Worm (Caenorhabditis elegans): ENCODE data around the gene abu-5.
"Not testable (repeated sequence)": the region's sequence is repeated elsewhere in the genome, so short reads cannot be mapped to it uniquely, and the experiment has no call there.

The abu-5 gene

ce11 chrIV:15591975-15592374 is 1.5 kb downstream of the abu-5 start:
- TF ChIP-seq rnt-1 (tag; optimal IDR thresholded peaks at IDR 0.05) (no peak), nhr-11 (tag; optimal IDR thresholded peaks at IDR 0.05) (no peak), gmeb-2 (tag; optimal IDR thresholded peaks at IDR 0.05) (no peak)

- TF ChIP-seq ahr-1 (tag; optimal IDR thresholded peaks at IDR 0.05) (no peak), sdc-2 (tag; optimal IDR thresholded peaks at IDR 0.05) (no peak), syd-9 (tag; optimal IDR thresholded peaks at IDR 0.05) (no peak), pag-3 (tag; optimal IDR thresholded peaks at IDR 0.05; ENCODE audit: borderline replicate concordance) (no peak), lim-6 (tag; optimal IDR thresholded peaks at IDR 0.05) (no peak), fkh-6 (tag; optimal IDR thresholded peaks at IDR 0.05) (no peak), elt-2 (tag; optimal IDR thresholded peaks at IDR 0.05) (peak; percentile 70)
Observed at ce11 chrIV:15593078-15593477, 2.6 kb downstream of the abu-5 start.

DNA sequence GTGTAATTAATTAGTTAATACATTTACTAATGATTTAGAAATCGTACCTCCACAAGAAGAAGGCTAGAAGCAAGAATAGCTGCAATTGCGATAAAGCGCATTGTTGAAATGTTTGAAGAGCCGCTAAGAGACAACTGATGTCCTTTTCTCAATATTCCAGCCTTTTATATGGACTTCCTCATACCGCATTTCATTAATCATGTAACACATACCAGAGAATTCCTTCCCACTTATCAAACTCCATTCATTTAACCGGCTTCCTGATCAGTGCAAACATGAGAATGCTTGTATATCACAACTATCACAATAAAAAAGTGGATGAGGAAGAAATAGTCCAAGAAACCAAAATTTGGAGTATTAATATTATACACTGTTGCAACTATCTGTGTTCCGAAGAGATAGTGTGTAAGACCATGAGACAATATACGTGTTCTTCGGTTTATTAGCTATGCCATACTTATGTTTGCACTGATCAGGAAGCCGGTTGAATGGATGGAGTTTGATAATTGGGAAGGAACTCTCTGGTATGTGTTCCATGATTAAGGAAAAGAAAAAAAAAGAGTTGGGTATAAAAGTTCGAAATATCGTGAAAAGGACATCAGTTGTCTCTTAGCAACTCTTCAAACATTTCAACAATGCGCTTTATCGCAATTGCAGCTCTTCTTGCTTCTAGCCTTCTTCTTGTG is 4.6 kb downstream of the abu-5 start, which contains the start of the genes pqn-78 and pqn-79:
TSS of gene pqn-78 (minus strand) at position 101 of the 686 bp plus-strand sequence.
TSS of gene pqn-79 (plus strand) at position 636 of the 686 bp plus-strand sequence.
- not testable (repeated sequence) for TF ChIP-seq lin-11 (tag; optimal IDR thresholded peaks at IDR 0.05); mec-3 (tag; optimal IDR thresholded peaks at IDR 0.05; ENCODE audit: borderline replicate concordance); fkh-6 (tag; optimal IDR thresholded peaks at IDR 0.05)

ce11 chrIV:15604194-15604593 is 13.7 kb downstream of the abu-5 start:
- TF ChIP-seq ref-2 (tag; optimal IDR thresholded peaks at IDR 0.05), result no peak
- no peak for TF ChIP-seq ceh-34 (tag; optimal IDR thresholded peaks at IDR 0.05)
- TF ChIP-seq unc-55 (GFP tag; optimal IDR thresholded peaks at IDR 0.05), result no peak
- TF ChIP-seq ceh-14 (tag; optimal IDR thresholded peaks at IDR 0.05), result no peak
- TF ChIP-seq elt-4 (tag; optimal IDR thresholded peaks at IDR 0.05), result no peak
- TF ChIP-seq tbx-2 (tag; optimal IDR thresholded peaks at IDR 0.05), result no peak
- no peak for TF ChIP-seq C38D4.7 (GFP tag; optimal IDR thresholded peaks at IDR 0.05)
- no peak for TF ChIP-seq odd-2 (tag; optimal IDR thresholded peaks at IDR 0.05)
- TF ChIP-seq pros-1 (tag; optimal IDR thresholded peaks at IDR 0.05), result no peak
- no peak for TF ChIP-seq nhr-11 (tag; optimal IDR thresholded peaks at IDR 0.05)
- no peak for TF ChIP-seq zip-5 (tag; optimal IDR thresholded peaks at IDR 0.05)
- TF ChIP-seq pag-3 (tag; optimal IDR thresholded peaks at IDR 0.05; ENCODE audit: borderline replicate concordance), result no peak
- TF ChIP-seq ztf-16 (tag; optimal IDR thresholded peaks at IDR 0.05), result no peak
- no peak for TF ChIP-seq T23F11.4 (GFP tag; optimal IDR thresholded peaks at IDR 0.05)
- TF ChIP-seq hlh-30 (tag; optimal IDR thresholded peaks at IDR 0.05; ENCODE audit: insufficient read depth), result no peak

ce11 chrIV:15606396-15606795 is 15.9 kb downstream of the abu-5 start:
- TF ChIP-seq npax-4 (tag; optimal IDR thresholded peaks at IDR 0.05) (no peak), lin-11 (tag; optimal IDR thresholded peaks at IDR 0.05) (no peak), K02D7.2 (tag; optimal IDR thresholded peaks at IDR 0.05) (no peak), pag-3 (tag; optimal IDR thresholded peaks at IDR 0.05; ENCODE audit: borderline replicate concordance) (no peak), ceh-34 (tag; optimal IDR thresholded peaks at IDR 0.05) (no peak), ref-2 (tag; optimal IDR thresholded peaks at IDR 0.05) (no peak), ceh-45 (GFP tag; IDR thresholded peaks at IDR 0.05) (no peak), T23F11.4 (GFP tag; optimal IDR thresholded peaks at IDR 0.05) (no peak), ama-1 (optimal IDR thresholded peaks at IDR 0.05) (no peak), syd-9 (tag; optimal IDR thresholded peaks at IDR 0.05) (no peak), mec-3 (tag; optimal IDR thresholded peaks at IDR 0.05; ENCODE audit: borderline replicate concordance) (no peak), ceh-48 (tag; optimal IDR thresholded peaks at IDR 0.05) (no peak), C08G9.2 (tag; optimal IDR thresholded peaks at IDR 0.05) (no peak), dve-1 (tag; optimal IDR thresholded peaks at IDR 0.05) (no peak), pha-2 (tag; optimal IDR thresholded peaks at IDR 0.05) (no peak), unc-55 (GFP tag; optimal IDR thresholded peaks at IDR 0.05) (no peak)

Data from whole organism, late embryonic.